Worm (Caenorhabditis elegans) whole organism, young adult: ENCODE results near the gene R13A5.10.

Experiments
- F22D6.2 ChIP-seq: sonication (generic microtip); optimal IDR thresholded peaks from 2 replicates; lab custom pipeline; 2016; ENCODE audit warnings: mild to moderate bottlenecking, missing genetic modification characterization, missing compliant biosample characterization
- F55B11.4 ChIP-seq: sonication (generic microtip); optimal IDR thresholded peaks from 2 replicates; lab custom pipeline; 2016; ENCODE audit warnings: missing compliant biosample characterization, missing genetic modification characterization, borderline replicate concordance; ENCODE audit not compliant: insufficient read depth
- F57A8.1 ChIP-seq: fragments of 200-800 bp; sonication (Bioruptor generic); optimal IDR thresholded peaks from 2 replicates; lab custom pipeline; 2018; ENCODE audit warnings: mild to moderate bottlenecking, missing genetic modification characterization, moderate library complexity, missing compliant biosample characterization
- K11D2.4 ChIP-seq: fragments of 200-800 bp; sonication (Bioruptor generic); IDR thresholded peaks from 2 replicates; pipeline ENCODE4 v1.3.6; 2022; ENCODE audit warnings: missing genetic modification reagents, missing genetic modification characterization, missing compliant biosample characterization
- T26A5.8 ChIP-seq: sonication (generic microtip); optimal IDR thresholded peaks from 2 replicates; lab custom pipeline; 2016; ENCODE audit warnings: missing genetic modification characterization, missing compliant biosample characterization
- Y67H2A.10 ChIP-seq: fragments of 200-800 bp; sonication (Bioruptor generic); conservative IDR thresholded peaks from 2 replicates; pipeline ENCODE4 v1.3.6; 2022; ENCODE audit warnings: missing genetic modification reagents, missing genetic modification characterization, missing compliant biosample characterization
- aptf-3 ChIP-seq: fragments of 200-800 bp; sonication (Bioruptor generic); IDR thresholded peaks from 2 replicates; pipeline ENCODE4 v1.3.6; 2022; ENCODE audit warnings: missing genetic modification characterization, missing compliant biosample characterization
- attf-5 ChIP-seq: fragments of 200-800 bp; sonication (Bioruptor generic); optimal IDR thresholded peaks from 2 replicates; lab custom pipeline; 2018; ENCODE audit warnings: mild to moderate bottlenecking, missing genetic modification characterization, missing compliant biosample characterization
- cebp-2 ChIP-seq: fragments of 200-800 bp; sonication (Bioruptor generic); IDR thresholded peaks from 2 replicates; pipeline ENCODE4 v1.3.6; 2022; ENCODE audit warnings: missing genetic modification characterization, missing compliant biosample characterization
- ceh-79 ChIP-seq: sonication (generic microtip); optimal IDR thresholded peaks from 2 replicates; lab custom pipeline; 2017; ENCODE audit warnings: mild to moderate bottlenecking, missing genetic modification characterization, missing compliant biosample characterization
- die-1 ChIP-seq: sonication (generic microtip); optimal IDR thresholded peaks from 2 replicates; lab custom pipeline; 2016; ENCODE audit warnings: missing genotype, mild to moderate bottlenecking, missing genetic modification characterization, missing compliant biosample characterization
- efl-1 ChIP-seq: fragments of 150-350 bp; optimal IDR thresholded peaks from 2 replicates; lab custom pipeline; 2014; ENCODE audit warnings: missing biosample characterization, missing genetic modification reagents, missing genetic modification characterization
- fkh-3 ChIP-seq: sonication (generic microtip); optimal IDR thresholded peaks from 2 replicates; lab custom pipeline; 2016; ENCODE audit warnings: mild to moderate bottlenecking, missing genetic modification characterization, missing compliant biosample characterization
- hlh-26 ChIP-seq: fragments of 200-800 bp; sonication (Bioruptor generic); conservative IDR thresholded peaks from 2 replicates; pipeline ENCODE4 v1.3.6; 2022; ENCODE audit warnings: missing genetic modification reagents, missing genetic modification characterization, missing compliant biosample characterization
- hrde-1 ChIP-seq: sonication (generic microtip); optimal IDR thresholded peaks from 2 replicates; lab custom pipeline; 2016; ENCODE audit warnings: missing genetic modification characterization, mild to moderate bottlenecking, missing compliant biosample characterization, moderate library complexity, missing genotype, missing genetic modification reagents, borderline replicate concordance
- hsf-1 ChIP-seq: fragments of 200-800 bp; sonication (Bioruptor generic); IDR thresholded peaks from 2 replicates; pipeline ENCODE4 v1.3.6; 2022; ENCODE audit warnings: missing genetic modification reagents, missing genetic modification characterization, missing compliant biosample characterization
- madf-3 ChIP-seq: fragments of 200-800 bp; sonication (Bioruptor generic); IDR thresholded peaks from 2 replicates; pipeline ENCODE4 v1.3.6; 2022; ENCODE audit warnings: missing genetic modification reagents, missing genetic modification characterization, missing compliant biosample characterization
- nfya-1 ChIP-seq: sonication (generic microtip); optimal IDR thresholded peaks from 2 replicates; lab custom pipeline; 2017; ENCODE audit warnings: antibody characterized with exemption, missing compliant biosample characterization, missing genetic modification characterization, borderline replicate concordance; ENCODE audit not compliant: insufficient read depth
- nhr-179 ChIP-seq: sonication (generic microtip); optimal IDR thresholded peaks from 2 replicates; lab custom pipeline; 2016; ENCODE audit warnings: mild to moderate bottlenecking, missing genetic modification characterization, missing compliant biosample characterization
- nhr-27 ChIP-seq: fragments of 200-800 bp; sonication (Bioruptor generic); optimal IDR thresholded peaks from 2 replicates; lab custom pipeline; 2018; ENCODE audit warnings: mild to moderate bottlenecking, missing genetic modification characterization, moderate library complexity, missing compliant biosample characterization
- sdz-38 ChIP-seq: sonication (generic microtip); optimal IDR thresholded peaks from 2 replicates; lab custom pipeline; 2016; ENCODE audit warnings: missing genotype, missing genetic modification characterization, missing compliant biosample characterization
- sptf-2 ChIP-seq: fragments of 200-800 bp; sonication (Bioruptor generic); optimal IDR thresholded peaks from 2 replicates; lab custom pipeline; 2018; ENCODE audit warnings: mild to moderate bottlenecking, missing genetic modification characterization, missing compliant biosample characterization
- tbx-9 ChIP-seq: sonication (generic microtip); optimal IDR thresholded peaks from 2 replicates; lab custom pipeline; 2016; ENCODE audit warnings: borderline replicate concordance, missing genetic modification characterization, inconsistent platforms, missing compliant biosample characterization
- ztf-3 ChIP-seq: fragments of 200-800 bp; sonication (Bioruptor generic); optimal IDR thresholded peaks from 2 replicates; lab custom pipeline; 2018; ENCODE audit warnings: mild to moderate bottlenecking, missing genetic modification characterization, missing compliant biosample characterization

The R13A5.10 gene

DNA sequence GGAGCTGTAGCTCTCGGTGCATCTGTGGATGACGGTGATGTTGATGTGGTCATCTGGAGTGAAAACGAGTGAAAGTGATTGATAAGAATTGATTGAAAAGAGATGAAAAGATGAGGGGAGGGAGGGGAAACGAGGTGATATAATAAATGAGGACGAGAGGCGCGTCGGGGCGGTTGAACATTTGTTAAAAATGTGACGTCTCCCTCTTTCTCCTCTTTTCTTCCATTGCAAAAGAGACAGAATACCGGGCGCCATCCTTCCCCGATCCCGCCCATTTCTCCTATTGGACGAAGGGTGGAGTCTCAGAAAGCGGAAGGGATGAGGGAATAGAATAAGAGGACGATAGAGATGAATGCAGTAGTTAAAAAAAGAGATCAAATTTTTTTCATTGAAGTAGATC lies 48.1 kb downstream of the R13A5.10 start:
- TF ChIP-seq nhr-27 (tag; lab: Kevin White, UChicago) (no peak), cebp-2 (GFP tag; lab: Robert Waterston, UW) (no peak), F57A8.1 (GFP tag; lab: Kevin White, UChicago) (no peak), nfya-1 (tag; lab: Kevin White, UChicago) (no peak), ztf-3 (no peak), fkh-3 (tag; lab: Kevin White, UChicago) (no peak), die-1 (tag; lab: Kevin White, UChicago) (no peak), aptf-3 (GFP tag; lab: Robert Waterston, UW) (no peak)

DNA sequence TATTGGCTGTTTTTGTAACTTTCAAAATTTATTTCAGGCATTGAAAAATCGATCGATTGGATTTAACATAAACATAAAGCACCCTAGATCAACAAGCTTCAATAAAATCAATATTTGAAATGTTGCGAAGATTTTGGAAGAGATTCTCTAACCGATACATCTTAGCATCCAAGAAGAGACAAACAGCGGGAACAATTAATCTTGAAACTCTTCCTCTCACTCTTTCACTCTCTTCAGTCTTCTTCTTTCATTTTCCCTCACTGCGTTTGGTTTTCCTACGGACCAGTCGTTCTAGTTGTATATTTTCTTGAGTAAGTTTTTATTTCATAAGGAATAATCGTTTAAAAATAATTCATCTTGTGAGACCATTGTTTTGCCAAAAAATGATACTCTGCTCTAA lies 49.8 kb downstream of the R13A5.10 start:
- TF ChIP-seq hsf-1, result no peak
- TF ChIP-seq K11D2.4 (GFP tag; lab: Robert Waterston, UW), result no peak
- no peak for TF ChIP-seq T26A5.8 (tag; lab: Kevin White, UChicago)
- no peak for TF ChIP-seq attf-5
- no peak for TF ChIP-seq efl-1 (GFP tag; lab: Kevin White, UChicago)
- no peak for TF ChIP-seq sdz-38 (tag; lab: Kevin White, UChicago)
- no peak for TF ChIP-seq F22D6.2 (tag; lab: Kevin White, UChicago)
- TF ChIP-seq fkh-3 (tag; lab: Kevin White, UChicago), result no peak
- TF ChIP-seq tbx-9 (tag; lab: Kevin White, UChicago), result no peak
- TF ChIP-seq nhr-179, result no peak
- TF ChIP-seq Y67H2A.10 (GFP tag; lab: Robert Waterston, UW), result no peak
- TF ChIP-seq madf-3 (GFP tag; lab: Robert Waterston, UW), result no peak
- TF ChIP-seq hrde-1 (tag; lab: Kevin White, UChicago), result no peak
- TF ChIP-seq ceh-79 (tag; lab: Kevin White, UChicago), result no peak
- no peak for TF ChIP-seq sptf-2
- no peak for TF ChIP-seq hlh-26 (GFP tag; lab: Robert Waterston, UW)
- no peak for TF ChIP-seq F55B11.4 (tag; lab: Kevin White, UChicago)
